Fruit fly (Drosophila melanogaster) whole organism, embryonic: ENCODE measurements around the gene CG3999.
A peak's percentile ranks its signal among the peaks of the same experiment; 100 is the strongest.

Source experiments
- Awh ChIP-seq: fragments of 200-800 bp; sonication (Bioruptor generic); IDR thresholded peaks from 2 replicates; pipeline ENCODE4, ENCODE4 v1.3.6; 2022; ENCODE audit warnings: missing biosample characterization, missing genetic modification characterization
- CG10462 ChIP-seq: fragments of 200-800 bp; sonication (Bioruptor generic); optimal IDR thresholded peaks from 2 replicates; lab custom pipeline; 2016; ENCODE audit warnings: missing biosample characterization, missing genetic modification characterization
- CG11093 ChIP-seq: fragments of 200-800 bp; sonication (Bioruptor generic); IDR thresholded peaks from 3 replicates; pipeline ENCODE4 v1.3.6; 2022; ENCODE audit warnings: missing biosample characterization, missing genetic modification characterization
- CG13123 ChIP-seq: fragments of 200-800 bp; sonication (Bioruptor generic); optimal IDR thresholded peaks from 2 replicates; lab custom pipeline; 2016; ENCODE audit warnings: missing biosample characterization, missing genetic modification characterization
- CG14667 ChIP-seq: fragments of 200-800 bp; sonication (Bioruptor generic); IDR thresholded peaks from 2 replicates; pipeline ENCODE4 v1.3.6; 2022; ENCODE audit warnings: missing biosample characterization, missing genetic modification characterization
- CG15601 ChIP-seq: fragments of 200-800 bp; sonication (Bioruptor generic); optimal IDR thresholded peaks from 3 replicates; lab custom pipeline; 2019; ENCODE audit warnings: missing biosample characterization, mild to moderate bottlenecking, missing genetic modification characterization, moderate library complexity
- CG1647 ChIP-seq: fragments of 200-800 bp; sonication (Bioruptor generic); optimal IDR thresholded peaks from 3 replicates; lab custom pipeline; 2016; ENCODE audit warnings: missing biosample characterization, missing genetic modification characterization
- CG17912 ChIP-seq: fragments of 200-800 bp; sonication (Bioruptor generic); optimal IDR thresholded peaks from 2 replicates; lab custom pipeline; 2018; ENCODE audit warnings: missing biosample characterization, mild to moderate bottlenecking, missing genetic modification characterization
- CG18764 ChIP-seq: fragments of 200-800 bp; sonication (Bioruptor generic); optimal IDR thresholded peaks from 3 replicates; lab custom pipeline; 2016; ENCODE audit warnings: missing biosample characterization, missing genetic modification characterization
- CG2116 ChIP-seq: fragments of 200-800 bp; sonication (Bioruptor generic); optimal IDR thresholded peaks from 3 replicates; lab custom pipeline; 2018; ENCODE audit warnings: missing biosample characterization, mild to moderate bottlenecking, missing genetic modification characterization
- CG30020 ChIP-seq: fragments of 200-800 bp; optimal IDR thresholded peaks from 2 replicates; lab custom pipeline; 2019; ENCODE audit warnings: missing biosample characterization, mild to moderate bottlenecking, missing genetic modification characterization, moderate library complexity
- CG30431 ChIP-seq: fragments of 200-800 bp; sonication (Bioruptor generic); optimal IDR thresholded peaks from 2 replicates; lab custom pipeline; 2017; ENCODE audit warnings: missing biosample characterization, missing genetic modification characterization
- CG32532 ChIP-seq: fragments of 200-800 bp; sonication (Bioruptor generic); IDR thresholded peaks from 2 replicates; pipeline ENCODE4 v1.3.6; 2022; ENCODE audit warnings: missing biosample characterization, missing genetic modification characterization
- CG32767 ChIP-seq: fragments of 200-800 bp; sonication (Bioruptor generic); IDR thresholded peaks from 2 replicates; pipeline ENCODE4 v1.3.6; 2022; ENCODE audit warnings: missing biosample characterization, missing genetic modification characterization
- CG3281 ChIP-seq: fragments of 200-800 bp; sonication (Bioruptor generic); optimal IDR thresholded peaks from 3 replicates; lab custom pipeline; 2017; ENCODE audit warnings: missing biosample characterization, mild to moderate bottlenecking, missing genetic modification characterization
- CG33213 ChIP-seq: fragments of 200-800 bp; sonication (Bioruptor generic); optimal IDR thresholded peaks from 3 replicates; lab custom pipeline; 2016; ENCODE audit warnings: missing biosample characterization, missing genetic modification characterization
- CG34376 ChIP-seq: fragments of 200-800 bp; sonication (Bioruptor generic); optimal IDR thresholded peaks from 2 replicates; lab custom pipeline; 2018; ENCODE audit warnings: missing biosample characterization, mild to moderate bottlenecking, missing genetic modification characterization
- CG3995 ChIP-seq: fragments of 200-800 bp; sonication (Bioruptor generic); optimal IDR thresholded peaks from 3 replicates; lab custom pipeline; 2016; ENCODE audit warnings: missing biosample characterization, missing genetic modification characterization
- CG5953 ChIP-seq: fragments of 200-800 bp; sonication (Bioruptor generic); IDR thresholded peaks from 2 replicates; pipeline ENCODE4 v1.3.6; 2022; ENCODE audit warnings: missing biosample characterization, missing genetic modification characterization
- CG7271 ChIP-seq: fragments of 200-800 bp; sonication (Bioruptor generic); optimal IDR thresholded peaks from 2 replicates; lab custom pipeline; 2018; ENCODE audit warnings: missing biosample characterization, mild to moderate bottlenecking, missing genetic modification characterization, moderate library complexity
- CG7357 ChIP-seq: fragments of 200-800 bp; sonication (Bioruptor generic); IDR thresholded peaks from 3 replicates; pipeline ENCODE4 v1.3.6; 2022; ENCODE audit warnings: missing biosample characterization, missing genetic modification characterization
- CG7987 ChIP-seq: fragments of 200-800 bp; sonication (Bioruptor generic); optimal IDR thresholded peaks from 2 replicates; lab custom pipeline; 2018; ENCODE audit warnings: missing biosample characterization, mild to moderate bottlenecking, missing genetic modification characterization, moderate library complexity
- CG8359 ChIP-seq: fragments of 200-800 bp; sonication (Bioruptor generic); optimal IDR thresholded peaks from 2 replicates; lab custom pipeline; 2017; ENCODE audit warnings: missing biosample characterization, mild to moderate bottlenecking, missing genetic modification characterization, borderline replicate concordance
- CG9797 ChIP-seq: fragments of 200-800 bp; sonication (Bioruptor generic); optimal IDR thresholded peaks from 3 replicates; lab custom pipeline; 2018; ENCODE audit warnings: missing biosample characterization, mild to moderate bottlenecking, missing genetic modification characterization
- D19A ChIP-seq: fragments of 200-800 bp; optimal IDR thresholded peaks from 3 replicates; lab custom pipeline; 2019; ENCODE audit warnings: missing biosample characterization, mild to moderate bottlenecking, missing genetic modification characterization, moderate library complexity
- Dip2 ChIP-seq: fragments of 200-800 bp; sonication (Bioruptor generic); IDR thresholded peaks from 2 replicates; pipeline ENCODE4 v1.3.6; 2022; ENCODE audit warnings: missing biosample characterization, missing genetic modification characterization
- ERR ChIP-seq: fragments of 200-800 bp; sonication (Bioruptor generic); optimal IDR thresholded peaks from 2 replicates; lab custom pipeline; 2016; ENCODE audit warnings: missing biosample characterization, missing genetic modification characterization
- Ets97D ChIP-seq: fragments of 200-800 bp; sonication (Bioruptor generic); optimal IDR thresholded peaks from 3 replicates; lab custom pipeline; 2016; ENCODE audit warnings: missing biosample characterization, missing genetic modification characterization
- Hand ChIP-seq: fragments of 200-800 bp; sonication (Bioruptor generic); optimal IDR thresholded peaks from 2 replicates; lab custom pipeline; 2017; ENCODE audit warnings: mild to moderate bottlenecking, missing biosample characterization, missing genetic modification reagents, missing genetic modification characterization
- Hmx ChIP-seq: fragments of 200-800 bp; sonication (Bioruptor generic); optimal IDR thresholded peaks from 2 replicates; lab custom pipeline; 2016; ENCODE audit warnings: missing biosample characterization, missing genetic modification characterization
- Mad ChIP-seq: fragments of 200-800 bp; sonication (Bioruptor generic); optimal IDR thresholded peaks from 2 replicates; lab custom pipeline; 2016; ENCODE audit warnings: missing biosample characterization, missing genetic modification characterization
- Max ChIP-seq: fragments of 200-800 bp; sonication (Bioruptor generic); optimal IDR thresholded peaks from 2 replicates; lab custom pipeline; 2016; ENCODE audit warnings: missing biosample characterization, mild to moderate bottlenecking, missing genetic modification characterization
- Stat92E ChIP-seq, 3 experiments: fragments of >200 bp in 2 of 3; fragments of 200-800 bp in 1 of 3; sonication (Bioruptor generic) in 1 of 3; optimal IDR thresholded peaks; 2 replicates each; lab custom pipeline; 2017 to 2019; ENCODE audit warnings: missing biosample characterization in 3 of 3, missing genetic modification characterization in 3 of 3, mild to moderate bottlenecking in 1 of 3, moderate library complexity in 1 of 3
- cas ChIP-seq: fragments of 200-800 bp; sonication (Bioruptor generic); IDR thresholded peaks from 2 replicates; pipeline ENCODE4 v1.3.6; 2022; ENCODE audit warnings: missing biosample characterization, missing genetic modification characterization
- chif ChIP-seq, 2 experiments: fragments of 200-800 bp; sonication (Bioruptor generic); optimal IDR thresholded peaks; 3 replicates each; lab custom pipeline; 2016; ENCODE audit warnings: missing biosample characterization in 2 of 2, missing genetic modification characterization in 2 of 2
- dmrt11E ChIP-seq: fragments of 200-800 bp; sonication (Bioruptor generic); optimal IDR thresholded peaks from 3 replicates; lab custom pipeline; 2018; ENCODE audit warnings: missing biosample characterization, mild to moderate bottlenecking, missing genetic modification characterization, moderate library complexity
- fd96Cb ChIP-seq: fragments of 200-800 bp; sonication (Bioruptor generic); optimal IDR thresholded peaks from 2 replicates; lab custom pipeline; 2018; ENCODE audit warnings: missing biosample characterization, mild to moderate bottlenecking, missing genetic modification characterization, moderate library complexity
- gce ChIP-seq: fragments of 200-800 bp; sonication (Bioruptor generic); IDR thresholded peaks from 3 replicates; pipeline ENCODE4 v1.3.6; 2022; ENCODE audit warnings: missing biosample characterization, missing genetic modification characterization
- hb ChIP-seq: fragments of 200-800 bp; sonication (Bioruptor generic); IDR thresholded peaks from 3 replicates; pipeline ENCODE4 v1.3.6; 2022; ENCODE audit warnings: missing biosample characterization, missing genetic modification characterization; ENCODE audit not compliant: partially characterized antibody
- hbn ChIP-seq: fragments of 200-800 bp; sonication (Bioruptor generic); IDR thresholded peaks from 2 replicates; pipeline ENCODE4 v1.3.6; 2022; ENCODE audit warnings: missing biosample characterization, missing genetic modification characterization; ENCODE audit not compliant: partially characterized antibody
- insv ChIP-seq, 2 experiments: fragments of 200-800 bp; sonication (Bioruptor generic); optimal IDR thresholded peaks; 3 replicates each; lab custom pipeline; 2016 to 2018; ENCODE audit warnings: missing biosample characterization in 2 of 2, missing genetic modification characterization in 2 of 2
- lilli ChIP-seq: fragments of 200-800 bp; sonication (Bioruptor generic); optimal IDR thresholded peaks from 3 replicates; lab custom pipeline; 2016; ENCODE audit warnings: missing biosample characterization, missing genetic modification characterization
- lola ChIP-seq, 3 experiments: fragments of >200 bp in 2 of 3; fragments of 200-800 bp in 1 of 3; sonication (Bioruptor generic) in 1 of 3; optimal IDR thresholded peaks; 2 replicates each; lab custom pipeline; 2017 to 2019; ENCODE audit warnings: missing biosample characterization in 3 of 3, missing genetic modification characterization in 3 of 3, mild to moderate bottlenecking in 1 of 3, moderate library complexity in 1 of 3
- mld ChIP-seq: fragments of 200-800 bp; sonication (Bioruptor generic); IDR thresholded peaks from 3 replicates; pipeline ENCODE4 v1.3.6; 2022; ENCODE audit warnings: missing biosample characterization, missing genetic modification characterization; ENCODE audit not compliant: partially characterized antibody
- nerfin-1 ChIP-seq: fragments of 200-800 bp; sonication (Bioruptor generic); optimal IDR thresholded peaks from 3 replicates; lab custom pipeline; 2019; ENCODE audit warnings: missing biosample characterization, mild to moderate bottlenecking, missing genetic modification characterization, moderate library complexity
- schlank ChIP-seq: fragments of 200-800 bp; sonication (Bioruptor generic); optimal IDR thresholded peaks from 2 replicates; lab custom pipeline; 2018; ENCODE audit warnings: missing biosample characterization, mild to moderate bottlenecking, missing genetic modification characterization
- sug ChIP-seq: fragments of 200-800 bp; optimal IDR thresholded peaks from 2 replicates; lab custom pipeline; 2019; ENCODE audit warnings: missing biosample characterization, mild to moderate bottlenecking, missing genetic modification characterization, moderate library complexity
- unc-4 ChIP-seq: fragments of 200-800 bp; sonication (Bioruptor generic); IDR thresholded peaks from 2 replicates; pipeline ENCODE4 v1.3.6; 2022; ENCODE audit warnings: missing biosample characterization, missing genetic modification characterization; ENCODE audit not compliant: partially characterized antibody
- vnd ChIP-seq: fragments of 200-800 bp; sonication (Bioruptor generic); IDR thresholded peaks from 3 replicates; pipeline ENCODE4 v1.3.6; 2022; ENCODE audit warnings: missing biosample characterization, missing genetic modification characterization; ENCODE audit not compliant: partially characterized antibody
- wek ChIP-seq: fragments of 200-800 bp; sonication (Bioruptor generic); optimal IDR thresholded peaks from 3 replicates; lab custom pipeline; 2018; ENCODE audit warnings: missing biosample characterization, mild to moderate bottlenecking, missing genetic modification characterization, moderate library complexity

The CG3999 gene

dm6 chr3R:10213430-10213829 lies 37.9 kb upstream of the CG3999 start (continued):
- TF ChIP-seq Hmx (GFP tag; lab: Kevin White, UChicago): no peak
- no peak for TF ChIP-seq CG15601 (tag; lab: Kevin White, UChicago)
- TF ChIP-seq CG1647 (GFP tag; lab: Kevin White, UChicago): no peak
- TF ChIP-seq Hand: no peak
- TF ChIP-seq insv (GFP tag; optimal IDR thresholded peaks at IDR 0.05; lab: Kevin White, UChicago): no peak
- peak; percentile 48 for TF ChIP-seq dmrt11E (tag; lab: Kevin White, UChicago)
- TF ChIP-seq hbn (GFP tag; lab: Robert Waterston, UW): no peak
- TF ChIP-seq CG3281: no peak
- peak; percentile 55 for TF ChIP-seq CG30431 (GFP tag; lab: Kevin White, UChicago)
- TF ChIP-seq CG10462 (GFP tag; lab: Kevin White, UChicago): peak; percentile 2
- TF ChIP-seq CG2116: no peak
- TF ChIP-seq CG9797 (GFP tag; lab: Kevin White, UChicago): no peak
- TF ChIP-seq CG33213: no peak
- TF ChIP-seq chif (GFP tag; optimal IDR thresholded peaks at IDR 0.05; lab: Kevin White, UChicago): no peak
- TF ChIP-seq mld: no peak
- TF ChIP-seq Stat92E (GFP tag; optimal IDR thresholded peaks at IDR 0.05; lab: Kevin White, UChicago): no peak
- TF ChIP-seq CG7357 (GFP tag; lab: Robert Waterston, UW): peak; percentile 51; the same call in 1 of the 3 replicates
- TF ChIP-seq gce (GFP tag; lab: Robert Waterston, UW): peak; percentile 67; the same call in 1 of the 3 replicates
- TF ChIP-seq CG11093 (GFP tag; lab: Robert Waterston, UW): peak; percentile 44; the same call in 1 of the 3 replicates
- TF ChIP-seq CG5953: peak; percentile 45; the same call in 1 of the 2 replicates
- no peak for TF ChIP-seq CG30020
- TF ChIP-seq CG17912: no peak
- peak; percentile 75; the same call in 1 of the 2 replicates for TF ChIP-seq CG32767 (GFP tag; lab: Robert Waterston, UW)
- TF ChIP-seq CG18764: peak; percentile 34
- no peak for TF ChIP-seq nerfin-1 (tag; lab: Kevin White, UChicago)
- TF ChIP-seq CG7271 (tag; lab: Kevin White, UChicago): no peak
- no peak for TF ChIP-seq sug (tag; lab: Kevin White, UChicago)
- TF ChIP-seq CG7987 (GFP tag; lab: Kevin White, UChicago): no peak
- TF ChIP-seq Max: peak; percentile 11
- no peak for TF ChIP-seq lola (GFP tag; optimal IDR thresholded peaks at IDR 0.05; lab: Kevin White, UChicago)
- TF ChIP-seq CG8359: peak; percentile 46
- TF ChIP-seq lilli (GFP tag; lab: Kevin White, UChicago): no peak
- no peak for TF ChIP-seq Ets97D
- TF ChIP-seq unc-4 (GFP tag; lab: Robert Waterston, UW): no peak
- TF ChIP-seq CG32532 (GFP tag; lab: Robert Waterston, UW): no peak; the same call in 1 of the 2 replicates
- TF ChIP-seq CG34376 (GFP tag; lab: Kevin White, UChicago): no peak
- TF ChIP-seq D19A (tag; lab: Kevin White, UChicago): peak; percentile 63
- TF ChIP-seq ERR (GFP tag; lab: Kevin White, UChicago): no peak
- no peak for TF ChIP-seq hb (GFP tag; lab: Robert Waterston, UW)
- peak; percentile 71; the same call in 1 of the 2 replicates for TF ChIP-seq Awh (GFP tag; lab: Robert Waterston, UW)
- TF ChIP-seq CG3995 (GFP tag; lab: Kevin White, UChicago): no peak
- no peak for TF ChIP-seq wek (GFP tag; lab: Kevin White, UChicago)
- no peak for TF ChIP-seq CG13123 (GFP tag; lab: Kevin White, UChicago)
- no peak for TF ChIP-seq schlank (tag; lab: Kevin White, UChicago)
- TF ChIP-seq vnd (GFP tag; lab: Robert Waterston, UW): no peak
- no peak for TF ChIP-seq Mad (GFP tag; lab: Kevin White, UChicago)
- peak; percentile 80 for TF ChIP-seq fd96Cb (tag; lab: Kevin White, UChicago)
- no peak for TF ChIP-seq cas (GFP tag; lab: Robert Waterston, UW)
- no peak for TF ChIP-seq Dip2 (GFP tag; lab: Robert Waterston, UW)
- peak; percentile 54 for TF ChIP-seq CG14667 (GFP tag; lab: Robert Waterston, UW)
